Worm (Caenorhabditis elegans) whole organism, L4 larva: ENCODE results near the gene sox-4.

ENCODE experiments used
- T20F7.1 ChIP-seq: fragments of 200-800 bp; sonication (Bioruptor generic); optimal IDR thresholded peaks from 2 replicates; lab custom pipeline; 2018; ENCODE audit warnings: mild to moderate bottlenecking, missing genetic modification characterization, missing compliant biosample characterization
- ZK546.5 ChIP-seq, 2 experiments: sonication (generic microtip); optimal IDR thresholded peaks; 2 replicates each; lab custom pipeline; 2017; ENCODE audit warnings: missing biosample characterization in 2 of 2, missing genetic modification characterization in 2 of 2
- aha-1 ChIP-seq: fragments of 150-350 bp; peaks from one replicate; lab custom pipeline; 2014; ENCODE audit warnings: missing biosample characterization, missing genetic modification characterization
- aly-2 ChIP-seq: sonication (generic microtip); optimal IDR thresholded peaks from 2 replicates; lab custom pipeline; 2018; ENCODE audit warnings: missing biosample characterization, missing genetic modification characterization
- ceh-20 ChIP-seq: fragments of 200-800 bp; sonication (Bioruptor generic); IDR thresholded peaks from 2 replicates; pipeline ENCODE4 v1.3.6; 2022; ENCODE audit warnings: missing genetic modification reagents, missing genetic modification characterization, missing compliant biosample characterization
- ceh-32 ChIP-seq: sonication (generic microtip); optimal IDR thresholded peaks from 2 replicates; lab custom pipeline; 2016; ENCODE audit warnings: mild to moderate bottlenecking, missing genetic modification characterization, missing compliant biosample characterization; ENCODE audit not compliant: poor library complexity
- daf-16 ChIP-seq, 3 experiments: sonication (generic microtip); optimal IDR thresholded peaks; 2 replicates each; lab custom pipeline; 2016 to 2017; ENCODE audit warnings: missing genetic modification characterization in 3 of 3, missing genetic modification reagents in 3 of 3, mild to moderate bottlenecking in 2 of 3, missing compliant biosample characterization in 2 of 3, missing biosample characterization in 1 of 3, moderate library complexity in 1 of 3
- dmd-6 ChIP-seq: fragments of 200-800 bp; sonication (Bioruptor generic); IDR thresholded peaks from 2 replicates; pipeline ENCODE4 v1.3.6; 2022; ENCODE audit warnings: missing genetic modification reagents, missing genetic modification characterization, missing compliant biosample characterization
- dve-1 ChIP-seq: sonication (generic microtip); optimal IDR thresholded peaks from 2 replicates; lab custom pipeline; 2017; ENCODE audit warnings: antibody characterized with exemption, mild to moderate bottlenecking, missing genetic modification characterization, missing compliant biosample characterization; ENCODE audit not compliant: insufficient read depth
- fos-1 ChIP-seq: fragments of 150-350 bp; optimal IDR thresholded peaks from 2 replicates; lab custom pipeline; 2014; ENCODE audit warnings: missing biosample characterization, missing genetic modification characterization
- hlh-11 ChIP-seq: fragments of 200-800 bp; sonication (Bioruptor generic); optimal IDR thresholded peaks from 2 replicates; lab custom pipeline; 2018; ENCODE audit warnings: mild to moderate bottlenecking, missing genetic modification characterization, missing compliant biosample characterization
- hlh-30 ChIP-seq: sonication (generic microtip); optimal IDR thresholded peaks from 2 replicates; lab custom pipeline; 2017; ENCODE audit warnings: antibody characterized with exemption, mild to moderate bottlenecking, missing genetic modification characterization, missing compliant biosample characterization; ENCODE audit not compliant: insufficient read depth
- jun-1 ChIP-seq: fragments of 150-350 bp; optimal IDR thresholded peaks from 2 replicates; lab custom pipeline; 2014; ENCODE audit warnings: missing biosample characterization, missing genetic modification reagents, missing genetic modification characterization
- lin-13 ChIP-seq: fragments of 150-350 bp; optimal IDR thresholded peaks from 2 replicates; lab custom pipeline; 2014; ENCODE audit warnings: missing biosample characterization, missing genetic modification reagents, missing genetic modification characterization
- madf-9 ChIP-seq: fragments of 200-800 bp; sonication (Bioruptor generic); conservative IDR thresholded peaks from 2 replicates; pipeline ENCODE4 v1.3.6; 2022; ENCODE audit warnings: missing genetic modification reagents, missing genetic modification characterization, missing compliant biosample characterization
- mxl-2 ChIP-seq: fragments of 200-800 bp; sonication (Bioruptor generic); conservative IDR thresholded peaks from 2 replicates; pipeline ENCODE4 v1.3.6; 2022; ENCODE audit warnings: missing genetic modification reagents, missing genetic modification characterization, missing compliant biosample characterization
- mxl-3 ChIP-seq: fragments of 200-800 bp; sonication (Bioruptor generic); optimal IDR thresholded peaks from 2 replicates; lab custom pipeline; 2018; ENCODE audit warnings: mild to moderate bottlenecking, missing genetic modification characterization, missing compliant biosample characterization
- nhr-28 ChIP-seq: fragments of 150-350 bp; optimal IDR thresholded peaks from 2 replicates; lab custom pipeline; 2014; ENCODE audit warnings: missing biosample characterization, missing genetic modification characterization
- nhr-42 ChIP-seq: fragments of 200-800 bp; sonication (Bioruptor generic); IDR thresholded peaks from 2 replicates; pipeline ENCODE4 v1.3.6; 2022; ENCODE audit warnings: missing genetic modification characterization, missing compliant biosample characterization
- nhr-48 ChIP-seq: sonication (generic microtip); optimal IDR thresholded peaks from 2 replicates; lab custom pipeline; 2016; ENCODE audit warnings: mild to moderate bottlenecking, missing genetic modification characterization, missing compliant biosample characterization
- nhr-77 ChIP-seq: fragments of 150-350 bp; optimal IDR thresholded peaks from 2 replicates; lab custom pipeline; 2014; ENCODE audit warnings: missing biosample characterization, missing genetic modification characterization
- php-3 ChIP-seq: fragments of 200-800 bp; sonication (Bioruptor generic); IDR thresholded peaks from 2 replicates; pipeline ENCODE4 v1.3.6; 2022; ENCODE audit warnings: missing genetic modification reagents, missing genetic modification characterization, missing compliant biosample characterization
- pqm-1 ChIP-seq: sonication (generic microtip); optimal IDR thresholded peaks from 2 replicates; lab custom pipeline; 2017; ENCODE audit warnings: missing biosample characterization, missing genetic modification characterization
- sdz-12 ChIP-seq: fragments of 200-800 bp; sonication (Bioruptor generic); optimal IDR thresholded peaks from 2 replicates; lab custom pipeline; 2018; ENCODE audit warnings: mild to moderate bottlenecking, missing genetic modification characterization, missing compliant biosample characterization
- set-16 ChIP-seq: fragments of 200-800 bp; sonication (Bioruptor generic); IDR thresholded peaks from 2 replicates; pipeline ENCODE4 v1.3.6; 2022; ENCODE audit warnings: missing genetic modification reagents, missing genetic modification characterization, missing compliant biosample characterization
- tag-97 ChIP-seq: fragments of 200-800 bp; sonication (Bioruptor generic); IDR thresholded peaks from 2 replicates; pipeline ENCODE4 v1.3.6; 2022; ENCODE audit warnings: missing genetic modification characterization, missing compliant biosample characterization
- tra-1 ChIP-seq: fragments of 200-800 bp; sonication (Bioruptor generic); IDR thresholded peaks from 2 replicates; pipeline ENCODE4 v1.3.6; 2022; ENCODE audit warnings: missing genetic modification reagents, missing genetic modification characterization, missing compliant biosample characterization
- unc-62 ChIP-seq, 3 experiments: fragments of 150-350 bp in 1 of 3; sonication (generic microtip); optimal IDR thresholded peaks in 2 of 3; peaks in 1 of 3; 1 replicate in 1 of 3; 2 replicates in 2 of 3; lab custom pipeline; 2014 to 2017; ENCODE audit warnings: missing biosample characterization in 3 of 3, missing genetic modification characterization in 3 of 3, missing genetic modification reagents in 3 of 3, missing genotype in 1 of 3
- zfp-3 ChIP-seq: fragments of 200-800 bp; sonication (Bioruptor generic); conservative IDR thresholded peaks from 2 replicates; pipeline ENCODE4 v1.3.6; 2022; ENCODE audit warnings: missing genetic modification reagents, missing genetic modification characterization, missing compliant biosample characterization
- ztf-7 ChIP-seq: fragments of 150-350 bp; optimal IDR thresholded peaks from 2 replicates; lab custom pipeline; 2014; ENCODE audit warnings: missing biosample characterization, missing genetic modification characterization

sox-4 gene

ce11 chrX:3500903-3501302, 7.9 kb downstream of the sox-4 start (continued):
- TF ChIP-seq aly-2 (tag; lab: Kevin White, UChicago) (no peak), nhr-48 (tag; lab: Kevin White, UChicago) (no peak), dmd-6 (GFP tag; lab: Robert Waterston, UW) (peak; percentile 76), jun-1 (tag; lab: Kevin White, UChicago) (no peak), mxl-2 (no peak), unc-62 (GFP tag; optimal IDR thresholded peaks at IDR 0.05 in 1 of 2; lab: Kevin White, UChicago) (no peak), unc-62 (tag; optimal IDR thresholded peaks at IDR 0.05; lab: Kevin White, UChicago) (no peak), fos-1 (tag; lab: Kevin White, UChicago) (no peak), T20F7.1 (GFP tag; lab: Kevin White, UChicago) (no peak)
- TF ChIP-seq, all 104 proteins: peak for 11

- TF ChIP-seq tag-97 (GFP tag; lab: Robert Waterston, UW) (no peak), unc-62 (GFP tag; optimal IDR thresholded peaks at IDR 0.05 in 1 of 2; lab: Kevin White, UChicago) (no peak), unc-62 (tag; optimal IDR thresholded peaks at IDR 0.05; lab: Kevin White, UChicago) (no peak), hlh-30 (tag; lab: Kevin White, UChicago) (no peak), aha-1 (tag; lab: Kevin White, UChicago) (peak; percentile 86), set-16 (no peak)
Measured at ce11 chrX:3500357-3500756, 8.4 kb downstream of the sox-4 start.

ce11 chrX:3499867-3500266, 8.9 kb downstream of the sox-4 start:
- TF ChIP-seq mxl-2 (no peak), ceh-20 (GFP tag; lab: Robert Waterston, UW) (no peak), lin-13 (GFP tag; lab: Kevin White, UChicago) (no peak), dve-1 (peak; percentile 59), dmd-6 (GFP tag; lab: Robert Waterston, UW) (peak; percentile 53), zfp-3 (GFP tag; lab: Robert Waterston, UW) (no peak), ztf-7 (tag; lab: Kevin White, UChicago) (no peak), madf-9 (no peak), pqm-1 (peak; percentile 10), ZK546.5 (tag; optimal IDR thresholded peaks at IDR 0.05; lab: Kevin White, UChicago) (no peak), ceh-32 (tag; lab: Kevin White, UChicago) (no peak), hlh-11 (tag; lab: Kevin White, UChicago) (peak; percentile 15), nhr-28 (tag; lab: Kevin White, UChicago) (peak; percentile 64), nhr-42 (GFP tag; lab: Robert Waterston, UW) (no peak), daf-16 (GFP tag; optimal IDR thresholded peaks at IDR 0.05; lab: Kevin White, UChicago) (no peak), daf-16 (tag; optimal IDR thresholded peaks at IDR 0.05; lab: Kevin White, UChicago) (peak; percentile 47), tra-1 (GFP tag; lab: Robert Waterston, UW) (no peak), php-3 (GFP tag; lab: Robert Waterston, UW) (peak; percentile 97), nhr-77 (peak; percentile 62)

- TF ChIP-seq aha-1 (tag; lab: Kevin White, UChicago) (peak; percentile 41), sdz-12 (no peak), ceh-20 (GFP tag; lab: Robert Waterston, UW) (no peak), daf-16 (GFP tag; optimal IDR thresholded peaks at IDR 0.05; lab: Kevin White, UChicago) (no peak), daf-16 (tag; optimal IDR thresholded peaks at IDR 0.05; lab: Kevin White, UChicago) (peak; percentile 20), pqm-1 (peak; percentile 36)
Measured at ce11 chrX:3498953-3499352, 9.9 kb downstream of the sox-4 start, which contains the start of gene C12D12.1. Gene C12D12.1, plus strand, starts transcription at chrX:3499253.

- TF ChIP-seq mxl-3 (peak; percentile 2), ceh-20 (GFP tag; lab: Robert Waterston, UW) (no peak), nhr-28 (tag; lab: Kevin White, UChicago) (peak; percentile 41), fos-1 (tag; lab: Kevin White, UChicago) (no peak), aha-1 (tag; lab: Kevin White, UChicago) (peak; percentile 78)
Measured at ce11 chrX:3495776-3496175, 13.0 kb downstream of the sox-4 start, which contains the start of gene glt-1. Gene glt-1, plus strand, starts transcription at chrX:3496026.
